Fruit fly (Drosophila melanogaster) whole organism, embryonic: ENCODE data around the gene neb.

Source experiments
- BEAF-32 ChIP-seq: fragments of 200-800 bp; sonication (Bioruptor generic); optimal IDR thresholded peaks from 3 replicates; lab custom pipeline; 2017; ENCODE audit warnings: missing biosample characterization, missing genetic modification characterization, mild to moderate bottlenecking, moderate library complexity, missing genetic modification reagents
- BtbVII ChIP-seq: fragments of 200-800 bp; sonication (Bioruptor generic); optimal IDR thresholded peaks from 3 replicates; lab custom pipeline; 2017; ENCODE audit warnings: missing biosample characterization, mild to moderate bottlenecking, missing genetic modification characterization
- CG10321 ChIP-seq: fragments of 200-800 bp; sonication (Bioruptor generic); IDR thresholded peaks from 2 replicates; pipeline ENCODE4 v1.3.6; 2022; ENCODE audit warnings: missing biosample characterization, missing genetic modification characterization
- CG12659 ChIP-seq: fragments of 200-800 bp; sonication (Bioruptor generic); optimal IDR thresholded peaks from 3 replicates; lab custom pipeline; 2017; ENCODE audit warnings: mild to moderate bottlenecking, missing biosample characterization, missing genetic modification reagents, missing genetic modification characterization
- CG14050 ChIP-seq: fragments of 200-800 bp; sonication (Bioruptor generic); IDR thresholded peaks from 3 replicates; pipeline ENCODE4 v1.3.6; 2022; ENCODE audit warnings: missing biosample characterization, missing genetic modification characterization
- CG14441 ChIP-seq: fragments of 200-800 bp; sonication (Bioruptor generic); IDR thresholded peaks from 2 replicates; pipeline ENCODE4 v1.3.6; 2022; ENCODE audit warnings: missing biosample characterization, missing genetic modification characterization
- CG14860 ChIP-seq: fragments of 200-800 bp; sonication (Bioruptor generic); IDR thresholded peaks from 3 replicates; pipeline ENCODE4 v1.3.6; 2022; ENCODE audit warnings: missing biosample characterization, missing genetic modification characterization; ENCODE audit not compliant: partially characterized antibody
- CG1529 ChIP-seq: fragments of 200-800 bp; sonication (Bioruptor generic); optimal IDR thresholded peaks from 3 replicates; lab custom pipeline; 2018; ENCODE audit warnings: missing biosample characterization, missing genetic modification characterization
- CG15696 ChIP-seq: fragments of 200-800 bp; sonication (Bioruptor generic); optimal IDR thresholded peaks from 2 replicates; lab custom pipeline; 2019; ENCODE audit warnings: missing biosample characterization, mild to moderate bottlenecking, missing genetic modification characterization, moderate library complexity
- CG17186 ChIP-seq: fragments of 200-800 bp; sonication (Bioruptor generic); optimal IDR thresholded peaks from 3 replicates; lab custom pipeline; 2017; ENCODE audit warnings: missing biosample characterization, missing genetic modification reagents, missing genetic modification characterization
- CG17385 ChIP-seq: fragments of 200-800 bp; sonication (Bioruptor generic); optimal IDR thresholded peaks from 3 replicates; lab custom pipeline; 2018; ENCODE audit warnings: missing biosample characterization, mild to moderate bottlenecking, missing genetic modification characterization
- CG2712 ChIP-seq: fragments of 200-800 bp; optimal IDR thresholded peaks from 3 replicates; lab custom pipeline; 2019; ENCODE audit warnings: missing biosample characterization, mild to moderate bottlenecking, missing genetic modification characterization, moderate library complexity
- CG3838 ChIP-seq: fragments of 200-800 bp; sonication (Bioruptor generic); optimal IDR thresholded peaks from 3 replicates; lab custom pipeline; 2016; ENCODE audit warnings: missing biosample characterization, missing genetic modification characterization
- CG42726 ChIP-seq: fragments of 200-800 bp; sonication (Bioruptor generic); IDR thresholded peaks from 2 replicates; pipeline ENCODE4 v1.3.6; 2022; ENCODE audit warnings: missing biosample characterization, missing genetic modification characterization; ENCODE audit not compliant: partially characterized antibody
- CG4424 ChIP-seq: fragments of 200-800 bp; sonication (Bioruptor generic); optimal IDR thresholded peaks from 3 replicates; lab custom pipeline; 2016; ENCODE audit warnings: missing biosample characterization, missing genetic modification characterization
- CG4707 ChIP-seq: fragments of 200-800 bp; sonication (Bioruptor generic); optimal IDR thresholded peaks from 2 replicates; lab custom pipeline; 2018; ENCODE audit warnings: missing biosample characterization, mild to moderate bottlenecking, missing genetic modification characterization, moderate library complexity
- CG6791 ChIP-seq: fragments of 200-800 bp; sonication (Bioruptor generic); IDR thresholded peaks from 3 replicates; pipeline ENCODE4 v1.3.6; 2022; ENCODE audit warnings: missing biosample characterization, missing genetic modification characterization; ENCODE audit not compliant: partially characterized antibody
- CG6854 ChIP-seq: fragments of 200-800 bp; sonication (Bioruptor generic); optimal IDR thresholded peaks from 3 replicates; lab custom pipeline; 2017; ENCODE audit warnings: missing biosample characterization, mild to moderate bottlenecking, missing genetic modification characterization
- CG7372 ChIP-seq: fragments of 200-800 bp; sonication (Bioruptor generic); IDR thresholded peaks from 2 replicates; pipeline ENCODE4 v1.3.6; 2022; ENCODE audit warnings: missing biosample characterization, missing genetic modification characterization
- CG8388 ChIP-seq: fragments of 200-800 bp; sonication (Bioruptor generic); optimal IDR thresholded peaks from 2 replicates; lab custom pipeline; 2019; ENCODE audit warnings: missing biosample characterization, mild to moderate bottlenecking, missing genetic modification characterization, moderate library complexity
- CG9727 ChIP-seq: fragments of 200-800 bp; sonication (Bioruptor generic); optimal IDR thresholded peaks from 3 replicates; lab custom pipeline; 2017; ENCODE audit warnings: missing biosample characterization, mild to moderate bottlenecking, missing genetic modification characterization
- CG9932 ChIP-seq: fragments of 200-800 bp; sonication (Bioruptor generic); IDR thresholded peaks from 2 replicates; pipeline ENCODE4 v1.3.6; 2022; ENCODE audit warnings: missing biosample characterization, missing genetic modification characterization
- Camta ChIP-seq: fragments of 200-800 bp; sonication (Bioruptor generic); optimal IDR thresholded peaks from 2 replicates; lab custom pipeline; 2016; ENCODE audit warnings: missing biosample characterization, missing genetic modification characterization
- D ChIP-seq, 2 experiments: fragments of 200-800 bp in 1 of 2; fragments of >200 bp in 1 of 2; sonication (Bioruptor generic) in 1 of 2; optimal IDR thresholded peaks; 2 replicates in 1 of 2; 3 replicates in 1 of 2; lab custom pipeline; 2017; ENCODE audit warnings: mild to moderate bottlenecking in 1 of 2, missing biosample characterization in 1 of 2, missing genetic modification characterization in 1 of 2, missing genetic modification reagents in 1 of 2
- Doc3 ChIP-seq: fragments of 200-800 bp; sonication (Bioruptor generic); IDR thresholded peaks from 3 replicates; pipeline ENCODE4 v1.3.6; 2022; ENCODE audit warnings: missing biosample characterization, missing genetic modification characterization; ENCODE audit not compliant: partially characterized antibody
- Dp ChIP-seq: fragments of 200-800 bp; sonication (Bioruptor generic); optimal IDR thresholded peaks from 2 replicates; lab custom pipeline; 2018; ENCODE audit warnings: missing biosample characterization, mild to moderate bottlenecking, missing genetic modification characterization, moderate library complexity
- Kr ChIP-seq: fragments of 200-800 bp; sonication (Bioruptor generic); optimal IDR thresholded peaks from 2 replicates; lab custom pipeline; 2017; ENCODE audit warnings: missing biosample characterization, mild to moderate bottlenecking, missing genetic modification characterization
- Lim3 ChIP-seq: fragments of 200-800 bp; sonication (Bioruptor generic); IDR thresholded peaks from 2 replicates; pipeline ENCODE4 v1.3.6; 2022; ENCODE audit warnings: missing biosample characterization, missing genetic modification characterization
- MBD-R2 ChIP-seq: fragments of 200-800 bp; sonication (Bioruptor generic); IDR thresholded peaks from 2 replicates; pipeline ENCODE4 v1.3.6; 2022; ENCODE audit warnings: missing biosample characterization, missing genetic modification characterization
- Meics ChIP-seq: fragments of 200-800 bp; sonication (Bioruptor generic); optimal IDR thresholded peaks from 2 replicates; lab custom pipeline; 2017; ENCODE audit warnings: missing biosample characterization, mild to moderate bottlenecking, missing genetic modification characterization
- Ssrp ChIP-seq: fragments of 200-800 bp; sonication (Bioruptor generic); optimal IDR thresholded peaks from 2 replicates; lab custom pipeline; 2018; ENCODE audit warnings: missing biosample characterization, mild to moderate bottlenecking, missing genetic modification characterization, moderate library complexity
- TFAM ChIP-seq: fragments of 200-800 bp; sonication (Bioruptor generic); optimal IDR thresholded peaks from 2 replicates; lab custom pipeline; 2017; ENCODE audit warnings: missing biosample characterization, missing genetic modification characterization, inconsistent platforms
- Xbp1 ChIP-seq: fragments of 200-800 bp; sonication (Bioruptor generic); optimal IDR thresholded peaks from 3 replicates; lab custom pipeline; 2016; ENCODE audit warnings: missing biosample characterization, mild to moderate bottlenecking, missing genetic modification characterization
- abd-A ChIP-seq: fragments of 200-800 bp; sonication (Bioruptor generic); optimal IDR thresholded peaks from 3 replicates; lab custom pipeline; 2019; ENCODE audit warnings: missing biosample characterization, mild to moderate bottlenecking, missing genetic modification characterization, moderate library complexity
- ara ChIP-seq: fragments of 200-800 bp; sonication (Bioruptor generic); IDR thresholded peaks from 2 replicates; pipeline ENCODE4 v1.3.6; 2022; ENCODE audit warnings: missing biosample characterization, missing genetic modification characterization
- bab2 ChIP-seq: fragments of 200-800 bp; sonication (Bioruptor generic); optimal IDR thresholded peaks from 2 replicates; lab custom pipeline; 2016; ENCODE audit warnings: missing biosample characterization, missing genetic modification characterization
- bbx ChIP-seq: fragments of 200-800 bp; sonication (Bioruptor generic); IDR thresholded peaks from 2 replicates; pipeline ENCODE4 v1.3.6; 2022; ENCODE audit warnings: missing biosample characterization, missing genetic modification characterization; ENCODE audit not compliant: partially characterized antibody
- disco-r ChIP-seq: fragments of 200-800 bp; sonication (Bioruptor generic); optimal IDR thresholded peaks from 2 replicates; lab custom pipeline; 2016; ENCODE audit warnings: missing biosample characterization, missing genetic modification characterization
- dmrt11E ChIP-seq: fragments of 200-800 bp; sonication (Bioruptor generic); optimal IDR thresholded peaks from 3 replicates; lab custom pipeline; 2018; ENCODE audit warnings: missing biosample characterization, mild to moderate bottlenecking, missing genetic modification characterization, moderate library complexity
- esg ChIP-seq: fragments of 200-800 bp; sonication (Bioruptor generic); conservative IDR thresholded peaks from 2 replicates; pipeline ENCODE4 v1.3.6; 2022; ENCODE audit warnings: missing biosample characterization, missing genetic modification characterization
- fu2 ChIP-seq: fragments of 200-800 bp; sonication (Bioruptor generic); optimal IDR thresholded peaks from 2 replicates; lab custom pipeline; 2016; ENCODE audit warnings: missing biosample characterization, missing genetic modification characterization
- gcm2 ChIP-seq: fragments of 200-800 bp; sonication (Bioruptor generic); optimal IDR thresholded peaks from 2 replicates; lab custom pipeline; 2016; ENCODE audit warnings: missing biosample characterization, missing genetic modification characterization
- grau ChIP-seq: fragments of 200-800 bp; optimal IDR thresholded peaks from 3 replicates; lab custom pipeline; 2019; ENCODE audit warnings: missing biosample characterization, mild to moderate bottlenecking, missing genetic modification characterization, moderate library complexity
- lilli ChIP-seq: fragments of 200-800 bp; sonication (Bioruptor generic); optimal IDR thresholded peaks from 3 replicates; lab custom pipeline; 2016; ENCODE audit warnings: missing biosample characterization, missing genetic modification characterization
- lmd ChIP-seq: fragments of 200-800 bp; sonication (Bioruptor generic); IDR thresholded peaks from 2 replicates; pipeline ENCODE4 v1.3.6; 2022; ENCODE audit warnings: missing biosample characterization, missing genetic modification characterization
- sisA ChIP-seq: fragments of 200-800 bp; sonication (Bioruptor generic); IDR thresholded peaks from 2 replicates; pipeline ENCODE4 v1.3.6; 2022; ENCODE audit warnings: missing biosample characterization, missing genetic modification characterization
- ssp ChIP-seq: fragments of 200-800 bp; sonication (Bioruptor generic); IDR thresholded peaks from 2 replicates; pipeline ENCODE4 v1.3.6; 2022; ENCODE audit warnings: missing biosample characterization, missing genetic modification characterization
- wor ChIP-seq: fragments of 200-800 bp; sonication (Bioruptor generic); IDR thresholded peaks from 2 replicates; pipeline ENCODE4 v1.3.6; 2022; ENCODE audit warnings: missing biosample characterization, missing genetic modification characterization
- zf30C ChIP-seq: fragments of 200-800 bp; sonication (Bioruptor generic); optimal IDR thresholded peaks from 3 replicates; lab custom pipeline; 2018; ENCODE audit warnings: missing biosample characterization, mild to moderate bottlenecking, missing genetic modification characterization

Gene neb

DNA sequence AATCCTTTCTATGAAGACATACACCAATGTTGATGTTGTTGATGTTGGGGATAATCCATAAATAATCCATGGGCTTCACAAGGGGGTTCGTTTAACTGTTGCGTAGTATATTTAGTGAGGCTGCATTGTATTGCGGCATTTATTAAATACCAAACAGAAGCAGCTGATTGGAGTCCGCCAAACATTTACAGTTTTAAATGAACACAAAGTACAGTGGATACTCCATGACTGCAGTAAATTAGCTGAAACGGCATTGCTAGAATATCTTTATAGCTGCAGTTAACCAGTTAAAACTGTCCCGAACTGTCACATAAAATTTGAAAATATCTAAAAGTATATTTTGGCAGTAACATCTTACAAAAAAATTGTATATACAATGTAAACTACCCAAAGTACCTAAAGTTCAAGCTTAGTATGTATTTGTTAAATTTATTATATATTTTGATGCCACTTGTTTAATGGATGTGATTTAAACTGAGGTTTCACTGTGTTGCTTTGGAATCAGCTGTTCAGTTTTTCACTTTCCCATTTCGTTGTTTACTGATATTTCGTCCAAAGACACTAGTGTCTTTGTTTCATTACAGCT is 15.6 kb downstream of the neb start, which contains the start of the genes CG10747 and Pyroxd1 (continued):
- TF ChIP-seq fu2 (GFP tag; lab: Kevin White, UChicago) (peak; percentile 94), zf30C (peak; percentile 24), CG6791 (GFP tag; lab: Robert Waterston, UW) (no peak), lmd (GFP tag; lab: Robert Waterston, UW) (peak; percentile 98), Doc3 (GFP tag; lab: Robert Waterston, UW) (no peak), CG8388 (peak; percentile 95), CG17186 (GFP tag; lab: Kevin White, UChicago) (peak; percentile 63), CG10321 (GFP tag; lab: Robert Waterston, UW) (peak; percentile 78), CG17385 (peak; percentile 94), bbx (GFP tag; lab: Robert Waterston, UW) (no peak), CG14860 (GFP tag; lab: Robert Waterston, UW) (no peak), abd-A (tag; lab: Kevin White, UChicago) (no peak), CG7372 (peak; percentile 94), ara (GFP tag; lab: Robert Waterston, UW) (peak; percentile 92), BEAF-32 (peak; percentile 39), CG14441 (GFP tag; lab: Robert Waterston, UW) (peak; percentile 95), lilli (GFP tag; lab: Kevin White, UChicago) (peak; percentile 98), grau (tag; lab: Kevin White, UChicago) (peak; percentile 100), BtbVII (GFP tag; lab: Kevin White, UChicago) (peak; percentile 95), ssp (peak; percentile 86), Kr (GFP tag; lab: Kevin White, UChicago) (no peak), CG2712 (tag; lab: Kevin White, UChicago) (peak; percentile 97), sisA (GFP tag; lab: Robert Waterston, UW) (peak; percentile 96), esg (peak; percentile 96), Xbp1 (GFP tag; lab: Kevin White, UChicago) (peak; percentile 98), wor (GFP tag; lab: Robert Waterston, UW) (peak; percentile 94), Meics (GFP tag; lab: Kevin White, UChicago) (peak; percentile 96), CG6854 (GFP tag; lab: Kevin White, UChicago) (peak; percentile 93), CG14050 (peak; percentile 93), CG9932 (peak; percentile 97), CG42726 (no peak), Lim3 (GFP tag; lab: Robert Waterston, UW) (peak; percentile 85), CG15696 (tag; lab: Kevin White, UChicago) (peak; percentile 94), Dp (GFP tag; lab: Kevin White, UChicago) (peak; percentile 86), CG12659 (GFP tag; lab: Kevin White, UChicago) (peak; percentile 98), gcm2 (GFP tag; lab: Kevin White, UChicago) (peak; percentile 92), CG4707 (GFP tag; lab: Kevin White, UChicago) (peak; percentile 85), MBD-R2 (GFP tag; lab: Robert Waterston, UW) (peak; percentile 85), CG4424 (GFP tag; lab: Kevin White, UChicago) (peak; percentile 96), CG1529 (GFP tag; lab: Kevin White, UChicago) (peak; percentile 94), bab2 (GFP tag; lab: Kevin White, UChicago) (peak; percentile 96), CG3838 (peak; percentile 91), dmrt11E (tag; lab: Kevin White, UChicago) (peak; percentile 93), disco-r (GFP tag; lab: Kevin White, UChicago) (peak; percentile 91), D (optimal IDR thresholded peaks at IDR 0.05; lab: Kevin White, UChicago) (no peak), D (GFP tag; optimal IDR thresholded peaks at IDR 0.05; lab: Kevin White, UChicago) (peak; percentile 91), CG9727 (GFP tag; lab: Kevin White, UChicago) (peak; percentile 97), TFAM (GFP tag; lab: Kevin White, UChicago) (peak; percentile 56), Ssrp (tag; lab: Kevin White, UChicago) (peak; percentile 97), Camta (GFP tag; lab: Kevin White, UChicago) (peak; percentile 93)
